Worm (Caenorhabditis elegans) whole organism, late embryonic: ENCODE data around the gene C28G1.10.

Experiments
- ceh-6 ChIP-seq: fragments of 200-800 bp; sonication (Bioruptor generic); optimal IDR thresholded peaks from 2 replicates; lab custom pipeline; 2018; ENCODE audit warnings: mild to moderate bottlenecking, missing genetic modification characterization, missing compliant biosample characterization
- che-1 ChIP-seq: sonication (generic microtip); optimal IDR thresholded peaks from 2 replicates; lab custom pipeline; 2016; ENCODE audit warnings: mild to moderate bottlenecking, missing genetic modification characterization, missing compliant biosample characterization
- dve-1 ChIP-seq: sonication (generic microtip); optimal IDR thresholded peaks from 2 replicates; lab custom pipeline; 2017; ENCODE audit warnings: antibody characterized with exemption, mild to moderate bottlenecking, missing genetic modification characterization, missing compliant biosample characterization
- elt-2 ChIP-seq: sonication (generic microtip); optimal IDR thresholded peaks from 2 replicates; lab custom pipeline; 2016; ENCODE audit warnings: missing genetic modification reagents, missing genetic modification characterization, missing compliant biosample characterization
- fkh-10 ChIP-seq: fragments of 150-350 bp; optimal IDR thresholded peaks from 2 replicates; lab custom pipeline; 2014; ENCODE audit warnings: missing biosample characterization, missing genetic modification reagents, missing genetic modification characterization
- nhr-11 ChIP-seq: fragments of 150-350 bp; optimal IDR thresholded peaks from 2 replicates; lab custom pipeline; 2014; ENCODE audit warnings: missing biosample characterization, missing genetic modification characterization
- pag-3 ChIP-seq: sonication (generic microtip); optimal IDR thresholded peaks from 2 replicates; lab custom pipeline; 2016; ENCODE audit warnings: missing compliant biosample characterization, missing genetic modification characterization, borderline replicate concordance
- pha-4 ChIP-seq: fragments of 150-350 bp; optimal IDR thresholded peaks from 2 replicates; lab custom pipeline; 2018; ENCODE audit warnings: missing biosample characterization, missing genetic modification reagents, missing genetic modification characterization
- ref-2 ChIP-seq: sonication (generic microtip); optimal IDR thresholded peaks from 2 replicates; lab custom pipeline; 2016; ENCODE audit warnings: missing genetic modification characterization, missing compliant biosample characterization
- sox-2 ChIP-seq: fragments of 200-800 bp; sonication (Bioruptor generic); IDR thresholded peaks from 2 replicates; pipeline ENCODE4 v1.3.6; 2022; ENCODE audit warnings: missing genetic modification reagents, missing genetic modification characterization, missing compliant biosample characterization
- tbx-2 ChIP-seq: sonication (generic microtip); optimal IDR thresholded peaks from 2 replicates; lab custom pipeline; 2016; ENCODE audit warnings: missing genetic modification characterization, missing compliant biosample characterization
- unc-42 ChIP-seq: sonication (generic microtip); optimal IDR thresholded peaks from 2 replicates; lab custom pipeline; 2016; ENCODE audit warnings: missing genotype, missing genetic modification characterization, missing compliant biosample characterization
- ztf-16 ChIP-seq: sonication (generic microtip); optimal IDR thresholded peaks from 2 replicates; lab custom pipeline; 2017; ENCODE audit warnings: missing genetic modification characterization, missing compliant biosample characterization

ce11 chrX:8811916-8812315 lies 35.0 kb upstream of the C28G1.10 start, which contains the start of gene cnnm-2:
- TF ChIP-seq tbx-2 (no peak), dve-1 (tag; lab: Kevin White, UChicago) (no peak), che-1 (no peak), ztf-16 (no peak), pag-3 (tag; lab: Kevin White, UChicago) (no peak), ref-2 (no peak), elt-2 (tag; lab: Kevin White, UChicago) (peak; percentile 86), fkh-10 (GFP tag; lab: Kevin White, UChicago) (no peak), sox-2 (no peak), unc-42 (tag; lab: Kevin White, UChicago) (no peak), pha-4 (tag; lab: Kevin White, UChicago) (no peak), nhr-11 (tag; lab: Kevin White, UChicago) (no peak), ceh-6 (GFP tag; lab: Kevin White, UChicago) (no peak)
